Worm (Caenorhabditis elegans) whole organism, L4 larva: Measurements from ENCODE around the gene C35C5.8.
A peak's percentile ranks its signal among the peaks of the same experiment; 100 is the strongest.

Source experiments
- F26F4.8 ChIP-seq: fragments of 200-800 bp; sonication (Bioruptor generic); conservative IDR thresholded peaks from 2 replicates; pipeline ENCODE4 v1.3.6; 2022; ENCODE audit warnings: missing genetic modification characterization, missing compliant biosample characterization
- F37D6.2 ChIP-seq: sonication (generic microtip); optimal IDR thresholded peaks from 2 replicates; lab custom pipeline; 2016; ENCODE audit warnings: mild to moderate bottlenecking, missing genetic modification characterization, missing compliant biosample characterization
- F44E2.7 ChIP-seq: fragments of 200-800 bp; sonication (Bioruptor generic); IDR thresholded peaks from 2 replicates; pipeline ENCODE4 v2.1.2; 2022; ENCODE audit warnings: missing genetic modification characterization, missing compliant biosample characterization
- T20F7.1 ChIP-seq: fragments of 200-800 bp; sonication (Bioruptor generic); optimal IDR thresholded peaks from 2 replicates; lab custom pipeline; 2018; ENCODE audit warnings: mild to moderate bottlenecking, missing genetic modification characterization, missing compliant biosample characterization
- Y5F2A.4 ChIP-seq: fragments of 200-800 bp; sonication (Bioruptor generic); optimal IDR thresholded peaks from 2 replicates; lab custom pipeline; 2018; ENCODE audit warnings: mild to moderate bottlenecking, missing genetic modification characterization, missing compliant biosample characterization
- ZK546.5 ChIP-seq, 2 experiments: sonication (generic microtip); optimal IDR thresholded peaks; 2 replicates each; lab custom pipeline; 2017; ENCODE audit warnings: missing biosample characterization in 2 of 2, missing genetic modification characterization in 2 of 2
- aha-1 ChIP-seq: fragments of 150-350 bp; peaks from one replicate; lab custom pipeline; 2014; ENCODE audit warnings: missing biosample characterization, missing genetic modification characterization
- aly-2 ChIP-seq: sonication (generic microtip); optimal IDR thresholded peaks from 2 replicates; lab custom pipeline; 2018; ENCODE audit warnings: missing biosample characterization, missing genetic modification characterization
- ceh-20 ChIP-seq: fragments of 200-800 bp; sonication (Bioruptor generic); IDR thresholded peaks from 2 replicates; pipeline ENCODE4 v1.3.6; 2022; ENCODE audit warnings: missing genetic modification reagents, missing genetic modification characterization, missing compliant biosample characterization
- ceh-28 ChIP-seq: fragments of 150-350 bp; optimal IDR thresholded peaks from 2 replicates; lab custom pipeline; 2014; ENCODE audit warnings: missing biosample characterization, missing genetic modification reagents, missing genetic modification characterization
- ceh-82 ChIP-seq: sonication (generic microtip); optimal IDR thresholded peaks from 2 replicates; lab custom pipeline; 2017; ENCODE audit warnings: missing biosample characterization, missing genetic modification characterization
- daf-16 ChIP-seq, 3 experiments: sonication (generic microtip); optimal IDR thresholded peaks; 2 replicates each; lab custom pipeline; 2016 to 2017; ENCODE audit warnings: missing genetic modification characterization in 3 of 3, missing genetic modification reagents in 3 of 3, mild to moderate bottlenecking in 2 of 3, missing compliant biosample characterization in 2 of 3, missing biosample characterization in 1 of 3, moderate library complexity in 1 of 3
- daf-8 ChIP-seq: fragments of 200-800 bp; sonication (Bioruptor generic); IDR thresholded peaks from 2 replicates; pipeline ENCODE4 v1.3.6; 2022; ENCODE audit warnings: missing genetic modification characterization, missing compliant biosample characterization
- duxl-1 ChIP-seq: sonication (generic microtip); optimal IDR thresholded peaks from 2 replicates; lab custom pipeline; 2016; ENCODE audit warnings: mild to moderate bottlenecking, missing genetic modification characterization, moderate library complexity, missing compliant biosample characterization; ENCODE audit not compliant: poor library complexity
- fos-1 ChIP-seq: fragments of 150-350 bp; optimal IDR thresholded peaks from 2 replicates; lab custom pipeline; 2014; ENCODE audit warnings: missing biosample characterization, missing genetic modification characterization
- hif-1 ChIP-seq, 2 experiments: sonication (generic microtip); optimal IDR thresholded peaks; 2 replicates each; lab custom pipeline; 2016 to 2017; ENCODE audit warnings: missing compliant biosample characterization in 2 of 2, missing genetic modification characterization in 2 of 2, missing genetic modification reagents in 2 of 2, missing genotype in 2 of 2, mild to moderate bottlenecking in 1 of 2
- hlh-30 ChIP-seq: sonication (generic microtip); optimal IDR thresholded peaks from 2 replicates; lab custom pipeline; 2017; ENCODE audit warnings: antibody characterized with exemption, mild to moderate bottlenecking, missing genetic modification characterization, missing compliant biosample characterization; ENCODE audit not compliant: insufficient read depth
- lim-7 ChIP-seq: fragments of 200-800 bp; sonication (Bioruptor generic); IDR thresholded peaks from 2 replicates; pipeline ENCODE4 v1.3.6; 2022; ENCODE audit warnings: missing genetic modification characterization, missing compliant biosample characterization
- lin-29 ChIP-seq: fragments of 200-800 bp; sonication (Bioruptor generic); IDR thresholded peaks from 2 replicates; pipeline ENCODE4 v1.3.6; 2022; ENCODE audit warnings: missing genetic modification reagents, missing genetic modification characterization, missing compliant biosample characterization
- lin-38 ChIP-seq: fragments of 200-800 bp; sonication (Bioruptor generic); IDR thresholded peaks from 2 replicates; pipeline ENCODE4 v1.3.6; 2022; ENCODE audit warnings: missing genetic modification reagents, missing genetic modification characterization, missing compliant biosample characterization
- madf-5 ChIP-seq, 2 experiments: fragments of 200-800 bp; sonication (Bioruptor generic); IDR thresholded peaks; 2 replicates each; pipeline ENCODE4 v1.3.6; 2022; ENCODE audit warnings: missing compliant biosample characterization in 2 of 2, missing genetic modification characterization in 2 of 2
- madf-9 ChIP-seq: fragments of 200-800 bp; sonication (Bioruptor generic); conservative IDR thresholded peaks from 2 replicates; pipeline ENCODE4 v1.3.6; 2022; ENCODE audit warnings: missing genetic modification reagents, missing genetic modification characterization, missing compliant biosample characterization
- mes-2 ChIP-seq: sonication (generic microtip); optimal IDR thresholded peaks from 2 replicates; lab custom pipeline; 2016; ENCODE audit warnings: missing genotype, mild to moderate bottlenecking, missing genetic modification characterization, missing compliant biosample characterization; ENCODE audit not compliant: poor library complexity, severe bottlenecking
- nhr-11 ChIP-seq: fragments of 150-350 bp; optimal IDR thresholded peaks from 2 replicates; lab custom pipeline; 2014; ENCODE audit warnings: missing biosample characterization, missing genetic modification characterization
- nhr-237 ChIP-seq: sonication (generic microtip); optimal IDR thresholded peaks from 2 replicates; lab custom pipeline; 2017; ENCODE audit warnings: missing biosample characterization, missing genetic modification characterization
- nhr-41 ChIP-seq: fragments of 200-800 bp; sonication (Bioruptor generic); IDR thresholded peaks from 2 replicates; pipeline ENCODE4 v1.3.6; 2022; ENCODE audit warnings: missing genetic modification reagents, missing genetic modification characterization, missing compliant biosample characterization
- nhr-42 ChIP-seq: fragments of 200-800 bp; sonication (Bioruptor generic); IDR thresholded peaks from 2 replicates; pipeline ENCODE4 v1.3.6; 2022; ENCODE audit warnings: missing genetic modification characterization, missing compliant biosample characterization
- nhr-76 ChIP-seq: fragments of 150-350 bp; optimal IDR thresholded peaks from 2 replicates; lab custom pipeline; 2014; ENCODE audit warnings: missing biosample characterization, missing genetic modification characterization
- php-3 ChIP-seq: fragments of 200-800 bp; sonication (Bioruptor generic); IDR thresholded peaks from 2 replicates; pipeline ENCODE4 v1.3.6; 2022; ENCODE audit warnings: missing genetic modification reagents, missing genetic modification characterization, missing compliant biosample characterization
- pqm-1 ChIP-seq: sonication (generic microtip); optimal IDR thresholded peaks from 2 replicates; lab custom pipeline; 2017; ENCODE audit warnings: missing biosample characterization, missing genetic modification characterization
- rbr-2 ChIP-seq: sonication (generic microtip); optimal IDR thresholded peaks from 2 replicates; lab custom pipeline; 2016; ENCODE audit warnings: missing genotype, missing genetic modification characterization, missing compliant biosample characterization
- set-16 ChIP-seq: fragments of 200-800 bp; sonication (Bioruptor generic); IDR thresholded peaks from 2 replicates; pipeline ENCODE4 v1.3.6; 2022; ENCODE audit warnings: missing genetic modification reagents, missing genetic modification characterization, missing compliant biosample characterization
- snpc-1.2 ChIP-seq: fragments of 200-800 bp; sonication (Bioruptor generic); IDR thresholded peaks from 2 replicates; pipeline ENCODE4 v1.3.6; 2022; ENCODE audit warnings: missing genetic modification reagents, missing genetic modification characterization, missing compliant biosample characterization
- spr-3 ChIP-seq: fragments of 200-800 bp; sonication (Bioruptor generic); optimal IDR thresholded peaks from 2 replicates; lab custom pipeline; 2018; ENCODE audit warnings: mild to moderate bottlenecking, missing genetic modification characterization, missing compliant biosample characterization
- tag-97 ChIP-seq: fragments of 200-800 bp; sonication (Bioruptor generic); IDR thresholded peaks from 2 replicates; pipeline ENCODE4 v1.3.6; 2022; ENCODE audit warnings: missing genetic modification characterization, missing compliant biosample characterization
- unc-130 ChIP-seq: sonication (generic microtip); optimal IDR thresholded peaks from 2 replicates; lab custom pipeline; 2016; ENCODE audit warnings: missing genetic modification reagents, missing genetic modification characterization, missing compliant biosample characterization
- unc-39 ChIP-seq: sonication (generic microtip); optimal IDR thresholded peaks from 2 replicates; lab custom pipeline; 2017; ENCODE audit warnings: missing biosample characterization, missing genetic modification characterization
- unc-62 ChIP-seq, 3 experiments: fragments of 150-350 bp in 1 of 3; sonication (generic microtip); optimal IDR thresholded peaks in 2 of 3; peaks in 1 of 3; 1 replicate in 1 of 3; 2 replicates in 2 of 3; lab custom pipeline; 2014 to 2017; ENCODE audit warnings: missing biosample characterization in 3 of 3, missing genetic modification characterization in 3 of 3, missing genetic modification reagents in 3 of 3, missing genotype in 1 of 3
- zfp-2 ChIP-seq: sonication (generic microtip); optimal IDR thresholded peaks from 2 replicates; lab custom pipeline; 2016; ENCODE audit warnings: mild to moderate bottlenecking, missing genetic modification characterization, missing compliant biosample characterization
- zip-2 ChIP-seq: fragments of 150-350 bp; optimal IDR thresholded peaks from 2 replicates; lab custom pipeline; 2014; ENCODE audit warnings: missing biosample characterization, missing genetic modification characterization
- ztf-7 ChIP-seq: fragments of 150-350 bp; optimal IDR thresholded peaks from 2 replicates; lab custom pipeline; 2014; ENCODE audit warnings: missing biosample characterization, missing genetic modification characterization

Gene C35C5.8

ce11 chrX:11555046-11555445 lies 21.7 kb downstream of the C35C5.8 start:
- TF ChIP-seq aly-2 (tag; lab: Kevin White, UChicago) (no peak), pqm-1 (tag; lab: Kevin White, UChicago) (peak; percentile 78), hif-1 (tag; optimal IDR thresholded peaks at IDR 0.05; lab: Kevin White, UChicago) (no peak), fos-1 (tag; lab: Kevin White, UChicago) (no peak), daf-16 (GFP tag; optimal IDR thresholded peaks at IDR 0.05; lab: Kevin White, UChicago) (no peak), daf-16 (tag; optimal IDR thresholded peaks at IDR 0.05; lab: Kevin White, UChicago) (peak; percentile 43), F44E2.7 (GFP tag; lab: Robert Waterston, UW) (no peak), aha-1 (tag; lab: Kevin White, UChicago) (peak; percentile 78), madf-9 (GFP tag; lab: Robert Waterston, UW) (no peak)

- TF ChIP-seq F26F4.8 (GFP tag; lab: Robert Waterston, UW) (no peak), duxl-1 (tag; lab: Kevin White, UChicago) (no peak), zfp-2 (tag; lab: Kevin White, UChicago) (no peak), nhr-237 (tag; lab: Kevin White, UChicago) (no peak), snpc-1.2 (no peak), ztf-7 (no peak), nhr-11 (tag; lab: Kevin White, UChicago) (peak; percentile 31), unc-130 (GFP tag; lab: Kevin White, UChicago) (no peak), set-16 (GFP tag; lab: Robert Waterston, UW) (no peak), daf-8 (GFP tag; lab: Robert Waterston, UW) (no peak), php-3 (GFP tag; lab: Robert Waterston, UW) (no peak), ZK546.5 (tag; optimal IDR thresholded peaks at IDR 0.05; lab: Kevin White, UChicago) (no peak), tag-97 (GFP tag; lab: Robert Waterston, UW) (0 out of 2 replicates have a peak, but pooled peaks have one; percentile 50), lim-7 (GFP tag; lab: Robert Waterston, UW) (no peak), nhr-41 (no peak), lin-38 (GFP tag; lab: Robert Waterston, UW) (no peak), T20F7.1 (GFP tag; lab: Kevin White, UChicago) (no peak), ceh-28 (tag; lab: Kevin White, UChicago) (no peak), madf-5 (GFP tag; IDR thresholded peaks at IDR 0.05; lab: Robert Waterston, UW) (no peak), rbr-2 (tag; lab: Kevin White, UChicago) (no peak), lin-29 (GFP tag; lab: Robert Waterston, UW) (no peak), unc-62 (GFP tag; optimal IDR thresholded peaks at IDR 0.05 in 1 of 2; lab: Kevin White, UChicago) (peak in 1 of 2 experiments; percentile 92), unc-62 (tag; optimal IDR thresholded peaks at IDR 0.05; lab: Kevin White, UChicago) (no peak), ceh-82 (tag; lab: Kevin White, UChicago) (no peak), spr-3 (GFP tag; lab: Kevin White, UChicago) (no peak), nhr-42 (GFP tag; lab: Robert Waterston, UW) (no peak), ceh-20 (no peak), Y5F2A.4 (no peak), mes-2 (tag; lab: Kevin White, UChicago) (no peak), unc-39 (no peak), nhr-76 (no peak), zip-2 (tag; lab: Kevin White, UChicago) (no peak), hlh-30 (tag; lab: Kevin White, UChicago) (peak; percentile 61), F37D6.2 (no peak)
- TF ChIP-seq, all 104 proteins: peak for 4
Measured at ce11 chrX:11555527-11556137, 22.2 kb downstream of the C35C5.8 start.
